Worm (Caenorhabditis elegans) whole organism, early embryonic: ENCODE measurements around the gene sru-22.
"Not testable (repeated sequence)": the region's sequence is repeated elsewhere in the genome, so short reads cannot be mapped to it uniquely, and the experiment has no call there.

ENCODE experiments used
- B0310.2 ChIP-seq: sonication (generic microtip); optimal IDR thresholded peaks from 2 replicates; lab custom pipeline; 2016; ENCODE audit warnings: mild to moderate bottlenecking, missing genetic modification characterization, missing compliant biosample characterization
- F13C5.2 ChIP-seq: sonication (generic microtip); optimal IDR thresholded peaks from 2 replicates; lab custom pipeline; 2017; ENCODE audit warnings: mild to moderate bottlenecking, missing genetic modification characterization, inconsistent platforms, missing compliant biosample characterization
- aly-1 ChIP-seq: sonication (generic microtip); optimal IDR thresholded peaks from 2 replicates; lab custom pipeline; 2016; ENCODE audit warnings: missing genetic modification characterization, missing compliant biosample characterization
- ama-1 ChIP-seq: fragments of 150-350 bp; optimal IDR thresholded peaks from 2 replicates; lab custom pipeline; 2014
- ceh-13 ChIP-seq: fragments of 200-800 bp; sonication (Bioruptor generic); optimal IDR thresholded peaks from 2 replicates; lab custom pipeline; 2018; ENCODE audit warnings: mild to moderate bottlenecking, missing genetic modification characterization, missing compliant biosample characterization
- ceh-36 ChIP-seq: sonication (generic microtip); optimal IDR thresholded peaks from 2 replicates; lab custom pipeline; 2016; ENCODE audit warnings: missing genetic modification characterization, inconsistent platforms, missing compliant biosample characterization
- ets-7 ChIP-seq: sonication (generic microtip); optimal IDR thresholded peaks from 2 replicates; lab custom pipeline; 2016; ENCODE audit warnings: missing genotype, missing genetic modification characterization, missing compliant biosample characterization
- flt-1 ChIP-seq: fragments of 200-800 bp; sonication (Bioruptor generic); IDR thresholded peaks from 2 replicates; pipeline ENCODE4 v1.3.6; 2022; ENCODE audit warnings: missing genetic modification characterization, missing compliant biosample characterization
- hmbx-1 ChIP-seq: sonication (generic microtip); optimal IDR thresholded peaks from 2 replicates; lab custom pipeline; 2016; ENCODE audit warnings: mild to moderate bottlenecking, missing genetic modification characterization, missing compliant biosample characterization
- hmg-4 ChIP-seq: fragments of 200-800 bp; sonication (Bioruptor generic); optimal IDR thresholded peaks from 2 replicates; lab custom pipeline; 2018; ENCODE audit warnings: mild to moderate bottlenecking, missing genetic modification characterization, missing compliant biosample characterization
- hnd-1 ChIP-seq: sonication (generic microtip); optimal IDR thresholded peaks from 2 replicates; lab custom pipeline; 2016; ENCODE audit warnings: missing genetic modification characterization, missing compliant biosample characterization
- pes-1 ChIP-seq: fragments of 200-800 bp; sonication (Bioruptor generic); IDR thresholded peaks from 2 replicates; pipeline ENCODE4 v1.3.6; 2022; ENCODE audit warnings: missing genetic modification reagents, missing genetic modification characterization, missing compliant biosample characterization
- scrt-1 ChIP-seq: fragments of 200-800 bp; sonication (Bioruptor generic); IDR thresholded peaks from 2 replicates; pipeline ENCODE4 v1.3.6; 2022; ENCODE audit warnings: missing genetic modification characterization, missing compliant biosample characterization
- sea-1 ChIP-seq: fragments of 200-800 bp; sonication (Bioruptor generic); conservative IDR thresholded peaks from 2 replicates; pipeline ENCODE4 v1.3.6; 2022; ENCODE audit warnings: missing genetic modification characterization, missing compliant biosample characterization
- tbx-11 ChIP-seq: fragments of 200-800 bp; sonication (Bioruptor generic); IDR thresholded peaks from 2 replicates; pipeline ENCODE4 v1.3.6; 2022; ENCODE audit warnings: missing genetic modification characterization, missing compliant biosample characterization
- tbx-37 ChIP-seq: fragments of 200-800 bp; sonication (Bioruptor generic); conservative IDR thresholded peaks from 2 replicates; pipeline ENCODE4 v1.3.6; 2022; ENCODE audit warnings: missing genetic modification reagents, missing genetic modification characterization, missing compliant biosample characterization
- tra-4 ChIP-seq: sonication (generic microtip); optimal IDR thresholded peaks from 2 replicates; lab custom pipeline; 2017; ENCODE audit warnings: missing genetic modification characterization, missing compliant biosample characterization

Gene sru-22

DNA sequence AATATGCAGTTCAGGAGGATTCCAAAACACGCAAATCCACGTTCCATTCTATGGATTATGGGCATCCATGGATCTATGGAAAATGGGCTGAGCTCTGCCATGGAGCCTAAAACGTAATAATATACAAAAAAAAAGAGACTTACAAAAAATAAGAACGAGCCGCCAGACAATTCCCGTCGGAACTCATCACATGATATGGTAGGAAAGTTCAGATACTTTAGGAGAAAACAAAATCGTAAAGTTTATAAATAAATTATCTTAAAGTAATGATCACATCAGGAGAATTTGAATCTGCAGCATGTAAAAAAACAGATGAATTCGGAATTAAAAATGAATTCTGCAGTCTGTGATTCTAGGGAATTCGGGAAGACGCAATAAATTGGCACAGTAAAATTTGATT, 40.9 kb upstream of the sru-22 start, which contains the start of gene str-232:
Gene str-232, minus strand, starts transcription at position 101 of the 400 bp plus-strand sequence.
- no peak for TF ChIP-seq ama-1
- no peak for TF ChIP-seq pes-1 (GFP tag; lab: Robert Waterston, UW)
- no peak for TF ChIP-seq tra-4 (tag; lab: Kevin White, UChicago)
- no peak for TF ChIP-seq ceh-13 (GFP tag; lab: Kevin White, UChicago)
- no peak for TF ChIP-seq hmg-4 (GFP tag; lab: Kevin White, UChicago)
- TF ChIP-seq tbx-37 (GFP tag; lab: Robert Waterston, UW) = no peak

DNA sequence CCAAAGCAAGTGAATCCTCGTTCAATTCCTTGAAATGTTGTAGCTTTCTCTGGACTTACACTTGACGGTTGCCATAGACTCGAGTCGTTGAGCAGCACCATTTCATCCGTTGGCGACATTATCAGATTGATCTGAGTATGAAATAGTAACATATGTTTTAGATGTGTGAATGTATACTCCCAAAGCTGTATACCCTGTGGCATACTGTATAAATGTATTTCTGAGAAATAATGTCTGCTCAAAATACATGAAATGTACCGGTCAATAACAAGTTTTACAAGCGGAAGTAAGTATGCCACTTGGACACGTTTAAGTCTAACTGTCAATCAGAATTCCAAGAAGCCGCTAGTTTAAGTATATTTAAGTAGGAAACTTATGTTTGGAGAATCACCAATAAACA, 34.8 kb upstream of the sru-22 start, which contains the start of gene str-233:
Gene str-233, minus strand, starts transcription at position 101 of the 400 bp plus-strand sequence.
- no peak for TF ChIP-seq sea-1
- TF ChIP-seq scrt-1 (GFP tag; lab: Robert Waterston, UW) = no peak
- no peak for TF ChIP-seq tra-4 (tag; lab: Kevin White, UChicago)
- no peak for TF ChIP-seq flt-1
- no peak for TF ChIP-seq ceh-36
- no peak for TF ChIP-seq ama-1

ce11 chrV:16007505-16007904, 32.8 kb upstream of the sru-22 start, which contains the start of gene str-231:
TSS of gene str-231 (minus strand) at chrV:16007605.
- no peak for TF ChIP-seq ets-7 (tag; lab: Kevin White, UChicago)

ce11 chrV:16002288-16002687, 27.6 kb upstream of the sru-22 start, which contains the start of gene nhr-63:
TSS of gene nhr-63 (plus strand) at chrV:16002588.
- TF ChIP-seq tra-4 (tag; lab: Kevin White, UChicago) = no peak
- TF ChIP-seq tbx-37 (GFP tag; lab: Robert Waterston, UW) = no peak

ce11 chrV:16000433-16000832, 25.7 kb upstream of the sru-22 start, which contains the start of gene nhr-50:
TSS of gene nhr-50 (minus strand) at chrV:16000631.
- TF ChIP-seq hnd-1 (tag; lab: Kevin White, UChicago) (no peak), ceh-36 (no peak), F13C5.2 (no peak), ama-1 (no peak), tbx-11 (GFP tag; lab: Robert Waterston, UW) (no peak), B0310.2 (tag; lab: Kevin White, UChicago) (no peak), ets-7 (tag; lab: Kevin White, UChicago) (no peak), tbx-37 (GFP tag; lab: Robert Waterston, UW) (no peak), hmg-4 (GFP tag; lab: Kevin White, UChicago) (no peak), pes-1 (GFP tag; lab: Robert Waterston, UW) (no peak), ceh-13 (GFP tag; lab: Kevin White, UChicago) (no peak), flt-1 (no peak), tra-4 (tag; lab: Kevin White, UChicago) (no peak), sea-1 (no peak), hmbx-1 (no peak), scrt-1 (GFP tag; lab: Robert Waterston, UW) (no peak), aly-1 (no peak)

ce11 chrV:15996655-15997186, 22.0 kb upstream of the sru-22 start, which contains the start of the genes C06C6.9 and C06C6.8:
TSS of gene C06C6.9 (minus strand) at chrV:15996755.
TSS of gene C06C6.8 (plus strand) at chrV:15997136.
- TF ChIP-seq F13C5.2 (no peak), pes-1 (GFP tag; lab: Robert Waterston, UW) (no peak), hnd-1 (tag; lab: Kevin White, UChicago) (no peak), hmbx-1 (no peak), tra-4 (tag; lab: Kevin White, UChicago) (no peak), ceh-13 (GFP tag; lab: Kevin White, UChicago) (no peak), ets-7 (tag; lab: Kevin White, UChicago) (no peak), hmg-4 (GFP tag; lab: Kevin White, UChicago) (no peak), scrt-1 (GFP tag; lab: Robert Waterston, UW) (no peak)

DNA sequence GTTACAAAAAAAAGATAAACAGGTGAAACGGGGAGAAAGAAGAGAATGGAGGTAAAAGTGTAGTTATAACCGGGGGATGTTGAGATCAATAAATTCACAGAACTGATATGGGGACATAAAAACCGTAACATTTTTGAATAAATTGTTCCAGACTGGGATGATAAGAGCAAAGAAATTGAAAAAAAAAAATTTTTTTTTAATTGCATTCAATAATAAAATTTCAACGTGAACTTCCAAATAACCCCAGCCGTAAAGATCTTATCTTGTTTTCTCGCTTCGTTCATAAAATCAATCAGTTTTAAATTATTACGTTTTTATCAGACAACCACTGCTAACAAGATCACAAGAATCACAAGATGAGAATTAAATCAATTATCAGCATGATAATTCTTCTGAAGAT, 17.1 kb upstream of the sru-22 start, which contains the start of gene C06C6.7:
Gene C06C6.7, plus strand, starts transcription at position 301 of the 400 bp plus-strand sequence.
- not testable (repeated sequence) for TF ChIP-seq pes-1 (GFP tag; lab: Robert Waterston, UW); B0310.2 (tag; lab: Kevin White, UChicago); tbx-37 (GFP tag; lab: Robert Waterston, UW)

ce11 chrV:15988074-15988473, 13.3 kb upstream of the sru-22 start, which contains the start of gene F36G9.15:
TSS of gene F36G9.15 (minus strand) at chrV:15988174.
- TF ChIP-seq flt-1 = no peak
- TF ChIP-seq tbx-37 (GFP tag; lab: Robert Waterston, UW) = no peak
- TF ChIP-seq hmg-4 (GFP tag; lab: Kevin White, UChicago) = no peak
- TF ChIP-seq ceh-13 (GFP tag; lab: Kevin White, UChicago) = no peak
- no peak for TF ChIP-seq scrt-1 (GFP tag; lab: Robert Waterston, UW)
- no peak for TF ChIP-seq sea-1
- no peak for TF ChIP-seq B0310.2 (tag; lab: Kevin White, UChicago)
- TF ChIP-seq ama-1 = no peak
- no peak for TF ChIP-seq hnd-1 (tag; lab: Kevin White, UChicago)
- TF ChIP-seq ets-7 (tag; lab: Kevin White, UChicago) = no peak
